Worm (Caenorhabditis elegans) whole organism, L4 larva: ENCODE data around the gene srj-21.

Source experiments
- T20F7.1 ChIP-seq: fragments of 200-800 bp; sonication (Bioruptor generic); optimal IDR thresholded peaks from 2 replicates; lab custom pipeline; 2018; ENCODE audit warnings: mild to moderate bottlenecking, missing genetic modification characterization, missing compliant biosample characterization
- T26A8.4 ChIP-seq: fragments of 200-800 bp; sonication (Bioruptor generic); IDR thresholded peaks from 2 replicates; pipeline ENCODE4 v1.3.6; 2022; ENCODE audit warnings: missing genetic modification characterization, missing compliant biosample characterization
- Y75B8A.6 ChIP-seq: fragments of 200-800 bp; sonication (Bioruptor generic); IDR thresholded peaks from 2 replicates; pipeline ENCODE4 v1.3.6; 2022; ENCODE audit warnings: missing genetic modification reagents, missing genetic modification characterization, missing compliant biosample characterization
- ceh-20 ChIP-seq: fragments of 200-800 bp; sonication (Bioruptor generic); IDR thresholded peaks from 2 replicates; pipeline ENCODE4 v1.3.6; 2022; ENCODE audit warnings: missing genetic modification reagents, missing genetic modification characterization, missing compliant biosample characterization
- cey-2 ChIP-seq: sonication (generic microtip); optimal IDR thresholded peaks from 3 replicates; lab custom pipeline; 2017; ENCODE audit warnings: missing genetic modification characterization, mild to moderate bottlenecking, missing compliant biosample characterization, antibody characterized with exemption, borderline replicate concordance; ENCODE audit not compliant: insufficient read depth
- egl-27 ChIP-seq: sonication (generic microtip); optimal IDR thresholded peaks from 3 replicates; lab custom pipeline; 2017; ENCODE audit warnings: missing biosample characterization, missing genetic modification reagents, missing genetic modification characterization
- fos-1 ChIP-seq: fragments of 150-350 bp; optimal IDR thresholded peaks from 2 replicates; lab custom pipeline; 2014; ENCODE audit warnings: missing biosample characterization, missing genetic modification characterization
- gei-8 ChIP-seq: fragments of 200-800 bp; sonication (Bioruptor generic); optimal IDR thresholded peaks from 2 replicates; lab custom pipeline; 2018; ENCODE audit warnings: mild to moderate bottlenecking, missing genetic modification characterization, missing compliant biosample characterization
- hlh-30 ChIP-seq: sonication (generic microtip); optimal IDR thresholded peaks from 2 replicates; lab custom pipeline; 2017; ENCODE audit warnings: antibody characterized with exemption, mild to moderate bottlenecking, missing genetic modification characterization, missing compliant biosample characterization; ENCODE audit not compliant: insufficient read depth
- jun-1 ChIP-seq: fragments of 150-350 bp; optimal IDR thresholded peaks from 2 replicates; lab custom pipeline; 2014; ENCODE audit warnings: missing biosample characterization, missing genetic modification reagents, missing genetic modification characterization
- lim-7 ChIP-seq: fragments of 200-800 bp; sonication (Bioruptor generic); IDR thresholded peaks from 2 replicates; pipeline ENCODE4 v1.3.6; 2022; ENCODE audit warnings: missing genetic modification characterization, missing compliant biosample characterization
- lin-1 ChIP-seq: fragments of 200-800 bp; sonication (Bioruptor generic); IDR thresholded peaks from 2 replicates; pipeline ENCODE4 v1.3.6; 2022; ENCODE audit warnings: missing genetic modification reagents, missing genetic modification characterization, missing compliant biosample characterization
- lin-15B ChIP-seq: fragments of 150-350 bp; sonication (generic microtip); optimal IDR thresholded peaks from 3 replicates; lab custom pipeline; 2014; ENCODE audit warnings: missing biosample characterization, missing genetic modification characterization
- lin-38 ChIP-seq: fragments of 200-800 bp; sonication (Bioruptor generic); IDR thresholded peaks from 2 replicates; pipeline ENCODE4 v1.3.6; 2022; ENCODE audit warnings: missing genetic modification reagents, missing genetic modification characterization, missing compliant biosample characterization
- mes-2 ChIP-seq: sonication (generic microtip); optimal IDR thresholded peaks from 2 replicates; lab custom pipeline; 2016; ENCODE audit warnings: missing genotype, mild to moderate bottlenecking, missing genetic modification characterization, missing compliant biosample characterization; ENCODE audit not compliant: poor library complexity, severe bottlenecking
- nhr-10 ChIP-seq: fragments of 150-350 bp; optimal IDR thresholded peaks from 2 replicates; lab custom pipeline; 2014; ENCODE audit warnings: missing biosample characterization, missing genetic modification characterization
- nhr-11 ChIP-seq: fragments of 150-350 bp; optimal IDR thresholded peaks from 2 replicates; lab custom pipeline; 2014; ENCODE audit warnings: missing biosample characterization, missing genetic modification characterization
- nhr-28 ChIP-seq: fragments of 150-350 bp; optimal IDR thresholded peaks from 2 replicates; lab custom pipeline; 2014; ENCODE audit warnings: missing biosample characterization, missing genetic modification characterization
- nhr-42 ChIP-seq: fragments of 200-800 bp; sonication (Bioruptor generic); IDR thresholded peaks from 2 replicates; pipeline ENCODE4 v1.3.6; 2022; ENCODE audit warnings: missing genetic modification characterization, missing compliant biosample characterization
- nhr-77 ChIP-seq: fragments of 150-350 bp; optimal IDR thresholded peaks from 2 replicates; lab custom pipeline; 2014; ENCODE audit warnings: missing biosample characterization, missing genetic modification characterization
- pqm-1 ChIP-seq: sonication (generic microtip); optimal IDR thresholded peaks from 2 replicates; lab custom pipeline; 2017; ENCODE audit warnings: missing biosample characterization, missing genetic modification characterization
- set-16 ChIP-seq: fragments of 200-800 bp; sonication (Bioruptor generic); IDR thresholded peaks from 2 replicates; pipeline ENCODE4 v1.3.6; 2022; ENCODE audit warnings: missing genetic modification reagents, missing genetic modification characterization, missing compliant biosample characterization
- tra-1 ChIP-seq: fragments of 200-800 bp; sonication (Bioruptor generic); IDR thresholded peaks from 2 replicates; pipeline ENCODE4 v1.3.6; 2022; ENCODE audit warnings: missing genetic modification reagents, missing genetic modification characterization, missing compliant biosample characterization
- unc-39 ChIP-seq: sonication (generic microtip); optimal IDR thresholded peaks from 2 replicates; lab custom pipeline; 2017; ENCODE audit warnings: missing biosample characterization, missing genetic modification characterization
- unc-62 ChIP-seq, 3 experiments: fragments of 150-350 bp in 1 of 3; sonication (generic microtip); optimal IDR thresholded peaks in 2 of 3; peaks in 1 of 3; 1 replicate in 1 of 3; 2 replicates in 2 of 3; lab custom pipeline; 2014 to 2017; ENCODE audit warnings: missing biosample characterization in 3 of 3, missing genetic modification characterization in 3 of 3, missing genetic modification reagents in 3 of 3, missing genotype in 1 of 3
- ztf-11 ChIP-seq: fragments of 150-350 bp; optimal IDR thresholded peaks from 2 replicates; lab custom pipeline; 2014; ENCODE audit warnings: missing biosample characterization, missing genetic modification characterization

Gene srj-21

ce11 chrV:10776528-10777055, 31.5 kb downstream of the srj-21 start, which contains the start of gene D1054.5 (continued):
- TF ChIP-seq T26A8.4 (GFP tag; lab: Robert Waterston, UW): no peak
- no peak for TF ChIP-seq ztf-11 (tag; lab: Kevin White, UChicago)
- TF ChIP-seq lin-38: no peak
- TF ChIP-seq jun-1: no peak
- TF ChIP-seq nhr-10 (tag; lab: Kevin White, UChicago): no peak
- no peak for TF ChIP-seq tra-1 (GFP tag; lab: Robert Waterston, UW)
- TF ChIP-seq egl-27 (tag; lab: Kevin White, UChicago): no peak
- TF ChIP-seq nhr-28: peak; percentile 56
- TF ChIP-seq cey-2 (tag; lab: Kevin White, UChicago): no peak
- TF ChIP-seq fos-1 (tag; lab: Kevin White, UChicago): no peak
- TF ChIP-seq unc-62 (GFP tag; optimal IDR thresholded peaks at IDR 0.05 in 1 of 2; lab: Kevin White, UChicago): no peak
- TF ChIP-seq unc-62 (tag; optimal IDR thresholded peaks at IDR 0.05; lab: Kevin White, UChicago): no peak
- TF ChIP-seq nhr-77: peak; percentile 39
- no peak for TF ChIP-seq Y75B8A.6
- no peak for TF ChIP-seq mes-2
- TF ChIP-seq unc-39 (tag; lab: Kevin White, UChicago): no peak
- no peak for TF ChIP-seq lim-7 (GFP tag; lab: Robert Waterston, UW)
- no peak for TF ChIP-seq set-16 (GFP tag; lab: Robert Waterston, UW)

- TF ChIP-seq nhr-28 (peak; percentile 2), Y75B8A.6 (no peak), nhr-11 (no peak), tra-1 (GFP tag; lab: Robert Waterston, UW) (no peak)
Measured at ce11 chrV:10784011-10784410, 38.9 kb downstream of the srj-21 start, which contains the start of gene D1054.8. TSS of gene D1054.8 (plus strand) at chrV:10784311.

- TF ChIP-seq nhr-42 (no peak), set-16 (GFP tag; lab: Robert Waterston, UW) (peak; percentile 69)
- TF ChIP-seq, all 104 proteins: peak for 1
Measured at ce11 chrV:10790921-10791320, 45.8 kb downstream of the srj-21 start, which contains the start of gene D1054.9. TSS of gene D1054.9 (minus strand) at chrV:10791057.

ce11 chrV:10792775-10793174, 47.6 kb downstream of the srj-21 start, which contains the start of gene D1054.10:
TSS of gene D1054.10 (minus strand) at chrV:10792875.
- TF ChIP-seq gei-8 (GFP tag; lab: Kevin White, UChicago): no peak

- TF ChIP-seq unc-62 (GFP tag; optimal IDR thresholded peaks at IDR 0.05 in 1 of 2; lab: Kevin White, UChicago) (peak in 1 of 2 experiments; percentile 32), unc-62 (tag; optimal IDR thresholded peaks at IDR 0.05; lab: Kevin White, UChicago) (no peak), unc-39 (tag; lab: Kevin White, UChicago) (no peak)
- TF ChIP-seq, all 104 proteins: peak for 1
Measured at ce11 chrV:10793498-10793897, 48.4 kb downstream of the srj-21 start, which contains the start of gene ule-3. TSS of gene ule-3 (plus strand) at chrV:10793798.

- TF ChIP-seq set-16 (GFP tag; lab: Robert Waterston, UW) (peak; percentile 88; the same call in 1 of the 2 replicates), pqm-1 (tag; lab: Kevin White, UChicago) (no peak)
Measured at ce11 chrV:10794463-10794862, 49.3 kb downstream of the srj-21 start.

- TF ChIP-seq tra-1 (GFP tag; lab: Robert Waterston, UW): no peak
- no peak for TF ChIP-seq lin-15B (tag; lab: Kevin White, UChicago)
- no peak for TF ChIP-seq ceh-20 (GFP tag; lab: Robert Waterston, UW)
- no peak for TF ChIP-seq lin-1 (GFP tag; lab: Robert Waterston, UW)
- TF ChIP-seq T20F7.1: no peak
- no peak for TF ChIP-seq hlh-30 (tag; lab: Kevin White, UChicago)
Measured at ce11 chrV:10795494-10795893, 50.4 kb downstream of the srj-21 start, which contains the start of gene D1054.19. TSS of gene D1054.19 (plus strand) at chrV:10795794.
